Worm (Caenorhabditis elegans): Measurements from ENCODE around the gene snf-10.

snf-10 gene

DNA sequence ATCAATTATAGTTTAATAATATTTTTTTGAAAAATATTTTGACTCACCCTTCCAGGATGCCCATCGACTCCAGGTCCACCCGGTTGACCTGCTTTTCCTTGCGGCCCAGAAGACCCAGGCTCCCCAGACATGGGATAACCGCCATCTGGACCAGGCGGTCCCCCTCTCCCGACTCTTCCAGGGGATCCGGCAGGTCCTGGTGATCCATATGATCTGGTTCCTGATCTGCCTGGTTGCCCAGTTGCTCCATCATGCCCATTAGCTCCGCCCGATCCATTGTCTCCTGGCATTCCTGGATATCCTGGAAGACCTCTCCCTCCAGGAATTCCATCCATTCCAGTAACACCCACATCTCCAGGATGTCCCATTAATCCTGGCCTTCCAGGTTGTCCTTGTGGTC is 46.9 kb downstream of the snf-10 start:
- TF ChIP-seq odd-2 (tag; optimal IDR thresholded peaks at IDR 0.05) (no peak), ceh-45 (GFP tag; IDR thresholded peaks at IDR 0.05) (no peak), ceh-14 (tag; optimal IDR thresholded peaks at IDR 0.05) (no peak), C38D4.7 (GFP tag; optimal IDR thresholded peaks at IDR 0.05) (no peak), pros-1 (tag; optimal IDR thresholded peaks at IDR 0.05) (no peak), ceh-30 (tag; optimal IDR thresholded peaks at IDR 0.05) (no peak), unc-86 (tag; optimal IDR thresholded peaks at IDR 0.05) (no peak), elt-2 (tag; optimal IDR thresholded peaks at IDR 0.05) (no peak), unc-42 (tag; optimal IDR thresholded peaks at IDR 0.05) (no peak)

All from whole organism, late embryonic.